Worm (Caenorhabditis elegans): Measurements from ENCODE around the gene nlp-70.

The nlp-70 gene

ce11 chrV:298395-298794, 25.7 kb upstream of the nlp-70 start:
- TF ChIP-seq sma-3 (GFP tag; optimal IDR thresholded peaks at IDR 0.05) (no peak), lin-13 (GFP tag; optimal IDR thresholded peaks at IDR 0.05) (no peak), elt-1 (tag; optimal IDR thresholded peaks at IDR 0.05) (no peak), sem-4 (tag; optimal IDR thresholded peaks at IDR 0.05) (no peak), unc-62 (GFP tag; optimal IDR thresholded peaks at IDR 0.05) (no peak), ceh-16 (tag; optimal IDR thresholded peaks at IDR 0.05) (no peak), mab-5 (tag; optimal IDR thresholded peaks at IDR 0.05) (no peak), blmp-1 (tag; optimal IDR thresholded peaks at IDR 0.05; ENCODE audit: insufficient read depth) (no peak), skn-1 (tag; optimal IDR thresholded peaks at IDR 0.05) (no peak), ztf-1 (GFP tag; conservative IDR thresholded peaks at IDR 0.05) (no peak), ama-1 (optimal IDR thresholded peaks at IDR 0.05) (no peak), Y55F3AM.14 (GFP tag; optimal IDR thresholded peaks at IDR 0.05) (no peak), mdl-1 (tag; optimal IDR thresholded peaks at IDR 0.05) (no peak), nhr-77 (tag; optimal IDR thresholded peaks at IDR 0.05) (no peak)

ce11 chrV:297424-297991, 24.8 kb upstream of the nlp-70 start, which contains the start of gene F33E11.2:
TSS of gene F33E11.2 (plus strand) at chrV:297947.
- TF ChIP-seq nhr-23 (tag; optimal IDR thresholded peaks at IDR 0.05), result no peak
- TF ChIP-seq mbf-1 (tag; optimal IDR thresholded peaks at IDR 0.05), result no peak
- no peak for TF ChIP-seq nhr-10 (tag; optimal IDR thresholded peaks at IDR 0.05)
- no peak for TF ChIP-seq sma-3 (GFP tag; optimal IDR thresholded peaks at IDR 0.05)
- TF ChIP-seq Y55F3AM.14 (GFP tag; optimal IDR thresholded peaks at IDR 0.05), result no peak
- no peak for TF ChIP-seq unc-39 (tag; optimal IDR thresholded peaks at IDR 0.05)
- TF ChIP-seq nhr-6 (tag; optimal IDR thresholded peaks at IDR 0.05), result no peak
- TF ChIP-seq skn-1 (tag; optimal IDR thresholded peaks at IDR 0.05), result no peak
- TF ChIP-seq fos-1 (tag; optimal IDR thresholded peaks at IDR 0.05), result no peak
- TF ChIP-seq nhr-129 (tag; optimal IDR thresholded peaks at IDR 0.05), result no peak
- no peak for TF ChIP-seq ztf-4 (tag; optimal IDR thresholded peaks at IDR 0.05)
- TF ChIP-seq snpc-4 (tag; optimal IDR thresholded peaks at IDR 0.05), result no peak
- TF ChIP-seq blmp-1 (tag; optimal IDR thresholded peaks at IDR 0.05; ENCODE audit: insufficient read depth), result no peak
- no peak for TF ChIP-seq lin-13 (GFP tag; optimal IDR thresholded peaks at IDR 0.05)
- TF ChIP-seq lin-11 (tag; optimal IDR thresholded peaks at IDR 0.05), result no peak
- TF ChIP-seq nhr-237 (tag; optimal IDR thresholded peaks at IDR 0.05), result no peak
- no peak for TF ChIP-seq dmd-4 (tag; optimal IDR thresholded peaks at IDR 0.05)

ce11 chrV:295802-296201, 23.1 kb upstream of the nlp-70 start:
- no peak for TF ChIP-seq lin-11 (tag; optimal IDR thresholded peaks at IDR 0.05)

- no peak for TF ChIP-seq F13H6.1 (tag; optimal IDR thresholded peaks at IDR 0.05)
Observed at ce11 chrV:285298-285697, 12.6 kb upstream of the nlp-70 start.

- peak; percentile 58 for TF ChIP-seq F13H6.1 (tag; optimal IDR thresholded peaks at IDR 0.05)
- no peak for TF ChIP-seq nhr-237 (tag; optimal IDR thresholded peaks at IDR 0.05)
- TF ChIP-seq sma-9 (GFP tag; optimal IDR thresholded peaks at IDR 0.05), result peak; percentile 24
- TF ChIP-seq sma-9 (tag; optimal IDR thresholded peaks at IDR 0.05), result no peak
- peak in 1 of 2 experiments; percentile 21 for TF ChIP-seq lsy-2 (tag; optimal IDR thresholded peaks at IDR 0.05)
- TF ChIP-seq nhr-129 (tag; optimal IDR thresholded peaks at IDR 0.05), result peak; percentile 38
Observed at ce11 chrV:284808-285207, 12.1 kb upstream of the nlp-70 start.

- TF ChIP-seq ztf-11 (tag; optimal IDR thresholded peaks at IDR 0.05) (no peak), elt-1 (tag; optimal IDR thresholded peaks at IDR 0.05) (no peak), fos-1 (tag; optimal IDR thresholded peaks at IDR 0.05) (no peak), ceh-16 (tag; optimal IDR thresholded peaks at IDR 0.05) (no peak), ztf-1 (GFP tag; conservative IDR thresholded peaks at IDR 0.05) (no peak), nhr-23 (tag; optimal IDR thresholded peaks at IDR 0.05) (no peak), R02D3.7 (tag; optimal IDR thresholded peaks at IDR 0.05) (no peak), mdl-1 (tag; optimal IDR thresholded peaks at IDR 0.05) (no peak), F13H6.1 (tag; optimal IDR thresholded peaks at IDR 0.05) (no peak), mab-5 (tag; optimal IDR thresholded peaks at IDR 0.05) (no peak), nhr-11 (tag; optimal IDR thresholded peaks at IDR 0.05) (no peak), unc-55 (GFP tag; optimal IDR thresholded peaks at IDR 0.05) (no peak), alr-1 (tag; optimal IDR thresholded peaks at IDR 0.05) (no peak), lin-11 (tag; optimal IDR thresholded peaks at IDR 0.05) (no peak), egl-27 (tag; optimal IDR thresholded peaks at IDR 0.05) (no peak), sem-4 (tag; optimal IDR thresholded peaks at IDR 0.05) (no peak), snpc-4 (tag; optimal IDR thresholded peaks at IDR 0.05) (no peak)
Observed at ce11 chrV:283953-284352, 11.2 kb upstream of the nlp-70 start.

Data from whole organism, L2 larva.